Worm (Caenorhabditis elegans) whole organism, L1 larva: ENCODE results near the gene M02B7.2.

ENCODE experiments used
- ces-1 ChIP-seq: fragments of 150-350 bp; optimal IDR thresholded peaks from 2 replicates; lab custom pipeline; 2014; ENCODE audit warnings: missing biosample characterization, missing genetic modification reagents, missing genetic modification characterization
- efl-1 ChIP-seq, 4 experiments: fragments of 150-350 bp; optimal IDR thresholded peaks in 3 of 4; peaks in 1 of 4; 1 replicate in 1 of 4; 2 replicates in 3 of 4; lab custom pipeline; 2014; ENCODE audit warnings: missing biosample characterization in 2 of 4, missing genetic modification characterization in 2 of 4, missing genetic modification reagents in 2 of 4

ce11 chrIV:3767749-3768148 lies 35.6 kb upstream of the M02B7.2 start:
- TF ChIP-seq efl-1 (optimal IDR thresholded peaks at IDR 0.05; lab: Kevin White, UChicago) (no peak), efl-1 (GFP tag; optimal IDR thresholded peaks at IDR 0.05 in 1 of 2; lab: Kevin White, UChicago) (no peak), ces-1 (GFP tag; lab: Kevin White, UChicago) (no peak)
